Worm (Caenorhabditis elegans): Measurements from ENCODE around the gene C14E2.6.
A peak's percentile ranks its signal among the peaks of the same experiment; 100 is the strongest.

C14E2.6 gene

DNA sequence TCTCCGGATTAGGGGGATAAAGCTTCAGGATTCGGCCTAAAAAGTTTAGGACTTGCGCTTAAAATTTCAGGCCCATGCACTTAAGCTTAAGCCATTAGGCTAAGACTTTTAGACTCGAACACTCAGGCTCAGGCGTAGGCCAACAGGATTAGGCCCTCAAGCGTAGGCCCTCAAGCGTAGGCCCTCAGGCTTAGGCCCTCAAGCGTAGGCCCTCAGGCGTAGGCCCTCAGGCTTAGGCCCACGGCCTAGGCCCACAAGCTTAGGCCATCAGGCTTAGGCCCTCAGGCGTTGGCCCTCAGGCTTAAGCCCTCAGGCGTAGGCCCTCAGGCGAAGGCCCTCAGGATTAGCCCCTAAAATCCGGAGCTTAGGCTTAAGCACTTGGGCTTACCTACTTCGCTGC lies 20.7 kb upstream of the C14E2.6 start:
- no peak for TF ChIP-seq nhr-2 (tag; optimal IDR thresholded peaks at IDR 0.05)
- peak; percentile 46 for TF ChIP-seq sptf-1 (tag; optimal IDR thresholded peaks at IDR 0.05)

DNA sequence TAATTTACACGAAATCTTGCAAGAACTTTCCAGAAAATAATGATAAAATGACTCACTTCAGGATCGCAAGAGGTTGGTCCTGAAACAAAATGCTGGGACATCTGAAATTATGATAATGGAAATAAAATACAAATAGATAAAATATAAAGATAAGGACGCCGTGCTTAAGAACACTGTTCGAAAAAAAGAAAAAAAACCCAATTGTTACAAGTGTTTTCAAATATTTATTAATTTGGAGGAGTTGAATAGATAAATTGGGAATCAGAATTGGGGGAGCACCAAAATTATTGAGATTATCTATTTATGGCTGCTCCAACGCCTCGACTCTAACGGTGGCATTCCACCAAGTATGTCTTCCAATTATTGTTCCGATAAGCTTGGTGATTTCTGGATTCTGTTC lies 18.7 kb upstream of the C14E2.6 start, which contains the start of gene ceh-41:
ceh-41 (minus strand) TSS at position 101 of the 400 bp plus-strand sequence.
- TF ChIP-seq bed-3 (GFP tag; optimal IDR thresholded peaks at IDR 0.05) = no peak
- TF ChIP-seq ham-2 (GFP tag; optimal IDR thresholded peaks at IDR 0.05) = no peak
- TF ChIP-seq unc-39 (tag; optimal IDR thresholded peaks at IDR 0.05) = no peak
- TF ChIP-seq nhr-12 (tag; optimal IDR thresholded peaks at IDR 0.05) = no peak
- TF ChIP-seq unc-62 (GFP tag; optimal IDR thresholded peaks at IDR 0.05) = no peak
- no peak for TF ChIP-seq lin-32 (GFP tag; optimal IDR thresholded peaks at IDR 0.05)
- no peak for TF ChIP-seq pha-4 (tag; optimal IDR thresholded peaks at IDR 0.05)
- TF ChIP-seq ztf-11 (tag; optimal IDR thresholded peaks at IDR 0.05) = no peak
- no peak for TF ChIP-seq cnd-1 (tag; optimal IDR thresholded peaks at IDR 0.05)
- TF ChIP-seq unc-120 (tag; optimal IDR thresholded peaks at IDR 0.05; ENCODE audit: poor library complexity, severe bottlenecking) = no peak
- TF ChIP-seq nhr-2 (tag; optimal IDR thresholded peaks at IDR 0.05) = no peak

DNA sequence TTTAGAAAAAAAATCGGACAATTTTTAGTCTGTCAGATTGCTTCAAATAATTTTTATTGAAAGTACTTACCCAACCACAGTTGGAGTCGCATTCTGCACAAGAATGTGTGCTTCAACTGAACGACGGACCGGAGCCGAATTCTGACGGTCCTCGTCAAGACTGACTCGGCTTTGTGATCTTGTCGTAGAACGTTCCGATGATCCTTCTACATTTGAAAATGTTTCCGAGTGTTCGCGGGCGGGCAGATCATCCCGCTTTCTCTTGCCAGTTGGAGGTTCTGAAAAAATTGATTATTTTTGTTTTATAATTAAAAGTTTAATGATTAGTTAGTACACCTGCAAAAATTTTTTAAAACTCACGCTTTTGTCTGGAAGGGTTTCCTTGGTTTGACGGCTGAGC lies 17.8 kb upstream of the C14E2.6 start:
- TF ChIP-seq tbx-8 (GFP tag; optimal IDR thresholded peaks at IDR 0.05) = no peak

DNA sequence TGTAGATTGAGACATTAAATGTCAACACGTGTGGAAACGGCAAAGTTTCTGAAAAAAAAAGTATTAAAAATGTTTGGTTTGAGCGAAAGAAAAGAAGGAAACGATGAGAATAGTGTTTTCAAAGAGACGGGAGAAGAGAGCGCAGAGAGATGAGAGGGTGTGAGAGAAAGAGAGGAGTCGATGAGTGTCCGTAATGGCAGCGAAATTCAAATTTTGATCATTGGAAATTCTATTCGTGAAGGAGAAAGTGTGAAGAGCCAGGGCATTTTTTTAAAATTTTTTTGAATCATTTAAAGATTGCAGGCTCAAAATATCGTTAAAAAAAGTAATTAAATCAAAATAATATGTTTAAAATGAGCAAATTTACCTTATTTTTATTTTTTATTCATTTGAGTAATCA lies 15.7 kb upstream of the C14E2.6 start, which contains the start of gene T26C11.4:
T26C11.4 (minus strand) TSS at position 54 of the 400 bp plus-strand sequence.
- no peak for TF ChIP-seq unc-120 (tag; optimal IDR thresholded peaks at IDR 0.05; ENCODE audit: poor library complexity, severe bottlenecking)
- TF ChIP-seq tbx-8 (GFP tag; optimal IDR thresholded peaks at IDR 0.05) = no peak
- TF ChIP-seq ceh-39 (tag; optimal IDR thresholded peaks at IDR 0.05) = peak; percentile 67
- TF ChIP-seq ham-2 (GFP tag; optimal IDR thresholded peaks at IDR 0.05) = no peak
- no peak for TF ChIP-seq bed-3 (GFP tag; optimal IDR thresholded peaks at IDR 0.05)
- no peak for TF ChIP-seq sptf-1 (tag; optimal IDR thresholded peaks at IDR 0.05)
- TF ChIP-seq nhr-2 (tag; optimal IDR thresholded peaks at IDR 0.05) = no peak
- no peak for TF ChIP-seq nhr-12 (tag; optimal IDR thresholded peaks at IDR 0.05)
- peak; percentile 15 for TF ChIP-seq ces-1 (GFP tag; optimal IDR thresholded peaks at IDR 0.05)
- peak; percentile 5 for TF ChIP-seq mep-1 (tag; optimal IDR thresholded peaks at IDR 0.05)
- TF ChIP-seq M03D4.4 (tag; optimal IDR thresholded peaks at IDR 0.05) = no peak
- no peak for TF ChIP-seq unc-39 (tag; optimal IDR thresholded peaks at IDR 0.05)
- TF ChIP-seq ceh-43 (GFP tag; optimal IDR thresholded peaks at IDR 0.05) = no peak
- TF ChIP-seq sem-2 (GFP tag; optimal IDR thresholded peaks at IDR 0.05) = no peak
- TF ChIP-seq lsy-2 (tag; optimal IDR thresholded peaks at IDR 0.05) = no peak
- no peak for TF ChIP-seq flh-1 (GFP tag; optimal IDR thresholded peaks at IDR 0.05)
- no peak for TF ChIP-seq elt-3 (tag; optimal IDR thresholded peaks at IDR 0.05)
- peak; percentile 3 for TF ChIP-seq pha-4 (tag; optimal IDR thresholded peaks at IDR 0.05)
- no peak for TF ChIP-seq hlh-1 (tag; optimal IDR thresholded peaks at IDR 0.05)
- no peak for TF ChIP-seq zip-8 (tag; optimal IDR thresholded peaks at IDR 0.05)
- no peak for TF ChIP-seq mab-5 (tag; optimal IDR thresholded peaks at IDR 0.05)

DNA sequence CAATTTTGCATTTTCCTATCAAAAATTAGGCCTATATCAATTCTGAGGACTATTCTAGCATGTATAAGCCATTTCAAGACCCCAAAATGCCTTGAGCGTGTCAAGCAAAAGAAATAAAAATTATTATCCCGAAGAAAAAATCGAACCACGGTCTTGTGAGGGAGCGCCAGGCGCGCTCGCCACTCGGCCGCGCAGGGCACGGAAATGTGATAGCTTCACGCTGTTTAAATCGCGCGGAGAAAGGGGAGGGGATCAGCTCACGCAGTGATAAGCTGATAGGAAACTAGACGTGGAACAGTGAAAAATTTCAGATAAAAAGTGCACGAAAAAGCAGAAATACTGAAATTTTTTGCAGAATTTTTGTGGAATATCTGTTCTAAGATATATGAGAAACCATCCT lies 7.9 kb upstream of the C14E2.6 start:
- TF ChIP-seq mep-1 (tag; optimal IDR thresholded peaks at IDR 0.05) (no peak), ces-1 (GFP tag; optimal IDR thresholded peaks at IDR 0.05) (no peak), unc-62 (GFP tag; optimal IDR thresholded peaks at IDR 0.05) (no peak), pha-4 (tag; optimal IDR thresholded peaks at IDR 0.05) (no peak), nhr-237 (tag; optimal IDR thresholded peaks at IDR 0.05) (no peak), lsy-2 (tag; optimal IDR thresholded peaks at IDR 0.05) (no peak), elt-1 (tag; optimal IDR thresholded peaks at IDR 0.05; ENCODE audit: borderline replicate concordance, insufficient read depth) (no peak), ztf-11 (tag; optimal IDR thresholded peaks at IDR 0.05) (no peak), ham-2 (GFP tag; optimal IDR thresholded peaks at IDR 0.05) (peak; percentile 62), nhr-76 (tag; optimal IDR thresholded peaks at IDR 0.05) (no peak), ceh-83 (GFP tag; optimal IDR thresholded peaks at IDR 0.05) (peak; percentile 75), tbx-8 (GFP tag; optimal IDR thresholded peaks at IDR 0.05) (peak; percentile 8), M03D4.4 (tag; optimal IDR thresholded peaks at IDR 0.05) (peak; percentile 77), mls-2 (tag; optimal IDR thresholded peaks at IDR 0.05) (peak; percentile 59), sem-2 (GFP tag; optimal IDR thresholded peaks at IDR 0.05) (peak; percentile 46), cnd-1 (tag; optimal IDR thresholded peaks at IDR 0.05) (peak; percentile 73), sptf-1 (tag; optimal IDR thresholded peaks at IDR 0.05) (peak; percentile 86), lin-13 (tag; optimal IDR thresholded peaks at IDR 0.05) (no peak), unc-120 (tag; optimal IDR thresholded peaks at IDR 0.05; ENCODE audit: poor library complexity, severe bottlenecking) (peak; percentile 33), flh-1 (GFP tag; optimal IDR thresholded peaks at IDR 0.05) (peak; percentile 2), blmp-1 (tag; optimal IDR thresholded peaks at IDR 0.05) (no peak), lin-32 (GFP tag; optimal IDR thresholded peaks at IDR 0.05) (peak; percentile 66), drap-1 (GFP tag; optimal IDR thresholded peaks at IDR 0.05) (peak; percentile 77), zip-8 (tag; optimal IDR thresholded peaks at IDR 0.05) (no peak), nhr-28 (tag; optimal IDR thresholded peaks at IDR 0.05) (no peak), hlh-1 (tag; optimal IDR thresholded peaks at IDR 0.05) (peak; percentile 6), nhr-2 (tag; optimal IDR thresholded peaks at IDR 0.05) (no peak), snpc-4 (tag; optimal IDR thresholded peaks at IDR 0.05) (no peak), nhr-12 (tag; optimal IDR thresholded peaks at IDR 0.05) (no peak), bed-3 (GFP tag; optimal IDR thresholded peaks at IDR 0.05) (peak; percentile 64), mab-5 (tag; optimal IDR thresholded peaks at IDR 0.05) (no peak), ceh-43 (GFP tag; optimal IDR thresholded peaks at IDR 0.05) (peak; percentile 65), ceh-39 (tag; optimal IDR thresholded peaks at IDR 0.05) (no peak), unc-39 (tag; optimal IDR thresholded peaks at IDR 0.05) (no peak), elt-3 (tag; optimal IDR thresholded peaks at IDR 0.05) (no peak)
